Fruit fly (Drosophila melanogaster) S2 (cell line): ENCODE data around the gene CG11313.

Source experiments
- CG8478 ChIP-seq: fragments of >200 bp; optimal IDR thresholded peaks from 2 replicates; lab custom pipeline; 2018
- CTCF ChIP-seq, 2 experiments: fragments of >200 bp; optimal IDR thresholded peaks; 2 replicates each; lab custom pipeline; 2018

The CG11313 gene

DNA sequence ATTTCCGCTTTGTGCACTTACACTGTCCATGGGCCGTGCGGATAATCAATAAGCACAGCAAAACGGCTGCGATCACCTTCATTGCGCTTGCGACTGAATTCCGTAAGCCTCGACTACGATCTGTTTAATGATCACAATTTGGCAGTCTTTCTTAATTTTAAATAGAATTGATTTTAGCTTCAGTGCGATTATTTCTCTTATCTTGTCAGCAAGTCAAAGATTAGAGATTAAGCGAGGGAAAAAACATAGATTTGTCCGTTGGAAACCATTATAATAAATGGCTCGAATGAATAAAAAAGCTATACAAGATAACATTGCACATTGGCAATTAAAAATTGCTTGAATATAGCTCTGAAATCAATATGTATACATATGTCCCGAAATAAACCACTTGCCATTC lies at the start of gene CG11313:
TSS of gene CG11313 (minus strand) at position 101 of the 400 bp plus-strand sequence.
- TF ChIP-seq CTCF (optimal IDR thresholded peaks at IDR 0.05; lab: Kevin White, UChicago) (no peak), CG8478 (no peak)

DNA sequence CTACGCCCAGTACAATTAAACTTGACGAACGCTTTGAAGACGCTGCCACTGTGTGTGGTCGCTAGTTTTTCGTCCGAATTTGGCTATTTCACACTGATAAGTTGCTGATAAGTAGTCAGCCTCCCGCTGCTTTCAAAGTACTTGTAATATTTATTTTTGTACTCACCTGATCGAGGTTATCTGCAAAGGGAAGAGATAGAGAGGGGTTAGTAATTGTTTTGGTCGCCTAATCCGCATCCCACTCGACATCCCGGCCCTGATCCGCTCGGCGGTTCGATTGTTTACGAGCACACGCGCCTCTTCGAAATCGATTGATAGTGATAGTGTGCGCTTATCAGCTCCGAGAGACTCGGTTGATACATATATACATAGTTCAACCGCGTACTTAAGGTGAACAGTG lies 49.5 kb upstream of the CG11313 start:
- TF ChIP-seq CTCF (optimal IDR thresholded peaks at IDR 0.05; lab: Kevin White, UChicago) (no peak), CG8478 (no peak)

DNA sequence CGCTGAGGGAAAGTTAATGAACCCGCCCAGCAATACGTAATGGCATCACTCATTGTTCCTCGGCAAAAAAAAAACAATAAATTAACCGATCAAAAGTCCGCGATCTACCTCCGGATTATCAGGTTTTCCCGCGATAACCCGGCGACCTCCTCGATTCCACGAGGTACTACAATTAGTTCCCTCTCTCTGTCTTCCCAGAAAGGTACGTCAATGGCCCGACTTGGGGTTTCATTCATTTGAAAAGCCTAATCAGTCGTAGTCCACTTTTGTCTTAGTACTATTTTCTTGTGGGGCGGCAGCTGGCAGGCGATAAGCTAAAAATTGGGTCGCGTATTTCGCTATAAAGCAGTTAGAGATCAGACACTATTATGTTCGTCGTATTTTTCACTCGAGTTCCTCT lies 48.3 kb upstream of the CG11313 start:
- TF ChIP-seq CTCF (optimal IDR thresholded peaks at IDR 0.05; lab: Kevin White, UChicago) = no peak
- TF ChIP-seq CG8478 = no peak

DNA sequence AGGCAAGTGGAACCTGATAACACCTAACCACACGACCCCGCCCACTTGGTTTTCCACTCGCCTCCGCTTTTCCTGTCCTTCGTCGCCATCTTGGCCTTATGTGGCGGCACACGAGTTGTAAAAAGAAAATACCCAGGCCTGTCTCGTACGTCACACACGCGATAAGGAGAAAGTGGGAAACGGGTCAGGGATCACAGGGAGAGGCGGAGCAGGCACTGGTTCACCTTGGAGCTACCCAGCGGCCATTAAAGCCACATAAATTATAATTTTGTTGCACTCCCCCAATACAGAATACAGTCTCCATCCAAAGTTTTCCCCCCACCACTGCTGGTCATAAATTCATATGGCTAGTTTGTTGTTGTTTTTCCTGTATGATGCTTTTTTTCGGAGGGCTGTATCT lies 45.0 kb upstream of the CG11313 start:
- no peak for TF ChIP-seq CTCF (optimal IDR thresholded peaks at IDR 0.05; lab: Kevin White, UChicago)
- TF ChIP-seq CG8478 = no peak

DNA sequence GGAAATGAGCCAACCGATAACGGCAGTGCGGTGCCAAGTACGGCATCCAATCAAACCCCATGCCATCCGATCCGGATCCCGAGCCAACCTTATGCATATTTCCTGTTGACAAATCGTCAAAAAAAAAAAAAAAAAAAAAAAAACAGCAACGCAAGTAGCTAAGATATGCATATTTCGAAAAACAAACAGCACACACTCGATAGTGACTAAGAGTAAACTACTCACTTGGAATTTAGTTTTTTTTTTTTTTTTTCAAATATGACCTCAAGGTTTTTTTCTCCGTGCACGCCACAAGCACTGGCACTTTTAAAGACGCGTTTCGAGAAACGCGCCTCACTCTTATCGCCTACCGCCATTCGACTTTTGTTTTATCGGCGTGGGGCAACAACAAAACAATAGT lies 44.3 kb upstream of the CG11313 start:
- no peak for TF ChIP-seq CG8478
- TF ChIP-seq CTCF (optimal IDR thresholded peaks at IDR 0.05; lab: Kevin White, UChicago) = no peak

DNA sequence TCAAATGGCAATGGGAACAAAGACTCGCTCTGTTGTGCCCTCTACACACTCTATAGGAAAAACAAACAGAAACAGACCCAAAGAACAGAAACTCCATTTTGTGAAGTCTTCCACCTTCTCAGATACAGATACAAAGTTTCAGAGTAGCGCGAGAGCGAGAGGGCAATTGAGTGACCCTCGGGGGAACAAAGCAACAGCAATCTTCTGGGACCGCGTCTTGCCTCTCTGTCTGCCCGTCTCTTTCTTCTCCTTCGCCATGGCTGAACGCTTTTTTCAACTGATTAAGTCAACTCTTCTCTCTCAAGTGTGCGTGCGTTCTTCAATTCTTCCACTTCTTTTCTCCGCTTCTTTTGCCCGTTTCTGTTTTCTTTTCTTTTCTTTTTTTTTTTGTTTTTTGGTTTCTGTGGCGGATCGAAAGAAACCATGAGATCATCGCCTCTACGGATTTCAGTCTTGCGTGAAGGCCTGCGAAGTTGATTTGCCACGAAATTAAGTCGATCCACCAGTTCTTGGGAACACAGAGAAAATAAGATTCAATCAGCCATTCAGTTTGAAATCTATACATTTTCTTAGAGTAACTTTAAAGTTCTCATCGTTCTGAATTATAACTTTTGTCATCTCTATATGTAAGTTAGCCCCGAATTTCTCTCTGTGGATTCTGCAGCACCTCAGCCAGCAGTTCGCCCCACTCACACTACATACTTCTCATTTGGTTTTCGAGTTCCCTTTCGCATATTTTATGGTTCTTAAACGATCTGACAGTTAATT lies 42.0 kb upstream of the CG11313 start:
- no peak for TF ChIP-seq CG8478
- TF ChIP-seq CTCF (optimal IDR thresholded peaks at IDR 0.05; lab: Kevin White, UChicago) = no peak

DNA sequence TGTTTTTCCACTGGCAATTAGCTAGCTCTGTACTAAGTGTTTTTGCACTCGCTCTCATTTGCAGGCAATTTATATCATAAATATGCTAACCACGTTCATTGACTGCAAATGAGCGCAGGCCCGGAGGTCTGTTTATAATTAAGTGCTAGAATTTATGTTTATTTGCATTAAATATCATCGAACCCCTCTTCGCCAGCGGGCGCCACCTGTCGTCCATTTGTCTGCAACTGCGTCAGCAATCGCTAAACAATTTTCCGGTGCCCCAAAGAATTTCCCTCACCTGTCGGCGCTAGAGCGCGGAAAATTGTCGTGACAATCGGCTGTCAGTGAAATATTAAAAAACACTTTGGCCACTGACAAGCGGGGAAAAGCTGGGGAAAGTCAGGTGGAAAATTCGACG lies 39.7 kb upstream of the CG11313 start:
- TF ChIP-seq CG8478 (no peak), CTCF (optimal IDR thresholded peaks at IDR 0.05; lab: Kevin White, UChicago) (peak; percentile 71 to 74)

DNA sequence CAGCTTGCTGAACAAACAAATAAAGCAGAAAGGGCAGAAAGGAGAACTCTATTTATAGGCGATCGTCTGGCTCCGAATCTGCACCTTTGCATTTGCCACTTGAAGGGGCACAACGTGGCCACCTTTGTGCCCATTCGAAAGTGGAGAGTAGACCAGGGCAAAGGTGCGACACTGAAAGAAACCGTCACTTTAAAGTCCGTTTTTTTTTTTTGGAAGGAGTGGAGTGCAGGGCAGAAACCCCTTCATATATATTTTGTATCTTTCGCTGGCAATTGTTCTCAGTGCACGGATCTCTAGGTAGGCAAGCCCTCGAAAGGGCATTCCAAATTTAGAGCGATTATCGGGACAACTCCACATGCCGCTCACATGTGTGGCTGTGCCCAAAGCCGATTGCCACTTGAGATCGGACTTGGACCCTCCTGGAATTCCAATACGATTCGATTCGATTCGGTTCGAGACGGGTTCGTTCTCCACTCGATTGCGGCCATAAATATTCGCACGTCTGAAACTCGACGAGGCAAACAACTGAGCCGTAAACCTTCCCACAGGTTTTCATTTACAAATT lies 39.2 kb upstream of the CG11313 start:
- TF ChIP-seq CG8478 = no peak
- no peak for TF ChIP-seq CTCF (optimal IDR thresholded peaks at IDR 0.05; lab: Kevin White, UChicago)

DNA sequence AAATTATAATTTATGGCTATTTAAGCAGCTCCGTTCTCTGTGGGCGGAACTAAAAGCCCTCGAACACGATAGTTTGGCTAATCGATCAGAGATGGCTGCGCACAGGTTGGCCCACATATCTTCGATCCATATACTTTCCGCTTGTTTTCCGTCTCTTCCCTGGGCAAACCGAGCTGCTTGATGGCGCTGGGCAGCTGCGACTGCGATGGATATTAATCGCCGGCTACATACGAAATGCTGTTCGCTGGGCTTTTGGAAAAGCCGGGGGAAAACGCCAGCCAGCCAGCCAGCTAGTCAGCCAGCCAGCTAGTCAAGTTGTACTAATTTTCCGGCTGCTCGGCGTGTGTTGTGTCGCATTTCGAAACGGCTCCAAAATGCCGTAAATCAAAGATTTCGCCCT lies 36.6 kb upstream of the CG11313 start:
- TF ChIP-seq CG8478 (no peak), CTCF (optimal IDR thresholded peaks at IDR 0.05; lab: Kevin White, UChicago) (no peak)

DNA sequence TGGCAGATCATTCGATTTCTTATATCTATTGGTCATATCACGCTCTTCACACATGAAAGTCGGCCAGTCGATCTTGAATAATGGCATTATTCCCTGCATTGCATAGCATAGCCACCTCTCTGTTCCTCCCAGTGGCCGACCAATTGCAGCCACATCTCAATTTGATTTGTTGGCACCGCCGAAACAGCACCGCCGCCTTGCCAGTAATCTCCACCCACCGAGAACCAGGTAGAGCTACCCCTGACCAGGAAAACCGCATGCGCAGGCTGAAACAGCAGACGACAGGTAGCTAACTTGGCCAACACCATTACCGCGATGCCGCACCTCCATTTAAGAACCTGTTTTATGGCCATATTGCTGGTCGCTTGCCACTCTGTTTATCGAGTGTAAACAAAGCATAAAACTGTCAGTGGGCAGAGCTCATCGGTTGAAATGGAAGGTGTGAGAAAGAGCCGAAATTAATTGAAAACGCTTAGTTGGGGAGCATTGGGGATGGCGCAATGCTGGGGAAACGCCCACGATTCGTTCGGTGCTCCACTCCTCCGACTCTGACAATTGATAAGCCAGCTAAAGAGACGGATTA lies 36.0 kb upstream of the CG11313 start:
- no peak for TF ChIP-seq CG8478

DNA sequence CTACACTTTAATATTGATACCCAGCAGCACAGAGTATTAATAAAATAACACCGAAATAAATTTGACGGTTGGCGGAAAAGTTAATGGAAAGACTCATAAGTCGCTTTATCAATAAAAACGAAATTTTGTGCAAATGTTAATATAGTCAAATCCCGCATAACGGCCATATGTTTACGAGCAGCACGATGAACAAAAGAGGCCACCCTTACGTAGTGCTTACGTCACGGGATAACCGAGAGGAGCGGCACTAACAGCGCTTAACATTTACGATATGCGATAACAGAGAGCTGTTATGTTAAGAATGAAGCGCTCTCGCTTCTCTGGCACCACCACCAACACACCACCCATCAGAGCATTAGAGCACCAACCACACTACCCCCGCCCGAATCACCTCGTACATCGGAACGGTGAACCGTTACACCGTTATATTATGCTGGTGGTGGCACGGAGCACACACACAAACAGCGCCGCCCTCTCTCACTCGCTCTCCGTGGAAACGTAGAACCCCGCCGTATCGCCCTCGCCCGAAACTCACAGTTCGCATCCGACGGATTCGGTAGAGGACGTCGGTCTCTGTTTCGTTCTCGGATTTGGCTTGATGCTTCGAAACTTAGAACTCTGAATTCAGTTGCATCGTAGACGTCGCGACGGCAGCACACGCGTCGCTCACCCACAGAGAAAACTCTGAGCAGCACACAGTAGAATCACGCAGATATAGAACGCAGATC lies 34.5 kb upstream of the CG11313 start, which contains the start of gene zfh1:
TSS of gene zfh1 (plus strand) at position 621 of the 728 bp plus-strand sequence.
- TF ChIP-seq CG8478 (no peak), CTCF (optimal IDR thresholded peaks at IDR 0.05; lab: Kevin White, UChicago) (no peak)

DNA sequence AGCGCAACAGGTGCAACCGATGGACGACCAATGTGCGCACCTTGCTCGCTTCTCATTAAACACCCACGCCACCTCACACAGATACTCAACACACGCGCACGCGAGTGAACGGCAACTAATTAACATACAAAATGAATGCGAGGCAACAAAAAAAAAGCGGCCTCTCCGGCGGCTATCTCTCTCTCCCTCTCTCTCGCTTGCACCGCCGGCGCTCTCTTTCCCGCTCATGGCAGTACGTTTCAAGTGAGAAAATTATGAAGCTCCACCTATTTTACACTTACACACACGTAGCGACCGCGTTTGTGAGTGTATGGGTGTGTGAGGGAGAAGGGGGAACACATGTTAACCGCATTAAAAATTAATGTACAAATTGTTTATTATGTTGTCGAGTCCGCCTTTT lies 33.2 kb upstream of the CG11313 start:
- TF ChIP-seq CG8478 (peak; percentile 46), CTCF (optimal IDR thresholded peaks at IDR 0.05; lab: Kevin White, UChicago) (peak; percentile 14 to 45)

DNA sequence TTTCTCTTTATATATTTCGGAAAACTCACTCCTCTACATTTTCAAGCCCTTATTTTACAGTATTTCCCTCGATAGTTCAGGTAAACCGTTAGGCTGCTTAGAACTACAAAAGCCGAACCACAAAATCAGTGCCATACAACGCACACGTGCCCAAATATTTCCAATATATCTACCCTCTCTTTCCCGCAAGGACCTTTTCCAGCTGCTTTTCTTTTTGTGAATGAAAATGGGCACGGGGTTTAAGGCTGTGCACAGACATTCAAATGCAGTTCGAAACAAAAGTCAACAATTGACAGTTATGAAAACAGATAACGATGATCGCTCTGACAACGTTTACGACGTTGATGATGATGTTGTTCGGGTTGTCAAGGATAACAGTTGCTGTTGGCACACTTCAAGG lies 31.3 kb upstream of the CG11313 start:
- TF ChIP-seq CG8478 (no peak), CTCF (optimal IDR thresholded peaks at IDR 0.05; lab: Kevin White, UChicago) (no peak)

DNA sequence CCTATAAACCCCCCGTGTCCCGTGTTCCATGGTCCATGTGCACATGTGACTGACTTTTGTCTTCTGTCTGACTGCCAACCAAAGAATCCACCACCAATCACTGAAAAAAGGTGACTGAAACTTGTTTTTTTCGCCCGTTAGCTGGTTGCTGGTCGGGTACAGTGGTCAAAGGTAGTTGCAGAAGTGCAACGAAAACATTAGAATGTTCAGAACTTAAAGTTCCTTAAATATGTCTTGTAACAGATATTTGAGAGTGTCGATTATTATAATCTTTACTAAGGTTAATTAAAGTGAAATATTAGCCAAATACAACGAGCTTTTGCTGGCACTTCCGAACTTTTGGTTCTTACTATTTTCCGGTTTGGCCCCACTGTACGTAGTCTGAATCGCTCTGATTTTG lies 30.2 kb upstream of the CG11313 start:
- TF ChIP-seq CTCF (optimal IDR thresholded peaks at IDR 0.05; lab: Kevin White, UChicago) (no peak), CG8478 (no peak)

DNA sequence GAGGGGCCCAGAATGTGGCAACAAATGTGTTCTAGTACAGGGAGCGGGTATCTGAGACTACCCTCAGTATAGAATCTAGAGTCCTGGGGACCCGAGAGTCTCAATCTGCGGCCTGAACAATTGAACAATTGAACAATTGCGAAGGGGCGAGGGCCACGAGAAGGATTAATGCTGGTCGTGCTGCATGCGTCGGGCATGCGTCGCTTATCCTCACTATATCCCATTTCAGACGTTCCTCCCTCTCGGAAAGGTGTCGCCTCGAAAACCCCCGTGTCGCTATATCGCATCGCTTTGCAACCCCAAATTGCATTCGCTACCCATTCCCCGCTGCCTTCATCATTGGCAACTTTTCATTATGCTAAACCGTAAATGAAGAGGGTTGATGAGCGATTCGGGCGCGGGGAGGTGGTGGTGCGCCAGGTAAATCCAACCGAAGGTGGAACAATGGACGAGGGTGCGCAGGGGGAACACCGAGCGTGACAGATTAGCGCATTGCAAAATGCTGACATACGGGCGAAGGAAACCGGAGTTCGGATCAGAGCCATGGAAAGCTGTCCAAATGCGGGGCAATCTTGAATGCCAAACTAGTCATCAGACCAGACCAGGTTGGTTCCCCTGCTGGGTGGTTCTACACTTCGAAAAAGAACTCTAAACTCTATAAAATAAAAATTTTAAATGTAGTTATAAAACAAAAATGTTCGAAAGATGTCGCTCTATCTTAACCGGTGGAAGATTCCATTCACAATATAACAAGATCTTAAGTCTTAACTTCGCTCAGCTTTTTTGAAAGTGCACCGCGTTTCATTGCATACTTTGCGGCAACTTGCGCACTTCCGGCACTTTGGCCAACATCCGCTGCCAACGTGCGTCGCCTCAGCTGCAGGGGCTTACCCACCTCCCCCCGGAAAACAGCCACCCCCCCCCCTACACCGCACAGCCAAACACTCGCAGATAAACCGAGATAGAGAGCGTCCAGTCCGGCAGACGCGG lies 28.1 kb upstream of the CG11313 start:
- TF ChIP-seq CG8478 (no peak), CTCF (optimal IDR thresholded peaks at IDR 0.05; lab: Kevin White, UChicago) (no peak)
